Worm (Caenorhabditis elegans) whole organism, L2 larva: ENCODE data around the gene ztf-31.

Experiments used
- C34F6.9 ChIP-seq: fragments of 150-350 bp; optimal IDR thresholded peaks from 2 replicates; lab custom pipeline; 2014; ENCODE audit warnings: missing biosample characterization, missing genetic modification characterization
- Y55F3AM.14 ChIP-seq: fragments of 200-800 bp; sonication (Bioruptor generic); optimal IDR thresholded peaks from 2 replicates; lab custom pipeline; 2018; ENCODE audit warnings: mild to moderate bottlenecking, missing genetic modification characterization, missing compliant biosample characterization
- alr-1 ChIP-seq: fragments of 150-350 bp; optimal IDR thresholded peaks from 2 replicates; lab custom pipeline; 2014; ENCODE audit warnings: missing biosample characterization, missing genetic modification characterization
- aly-2 ChIP-seq: fragments of 150-350 bp; optimal IDR thresholded peaks from 2 replicates; lab custom pipeline; 2014; ENCODE audit warnings: missing biosample characterization, missing genetic modification characterization
- ama-1 ChIP-seq: fragments of 150-350 bp; optimal IDR thresholded peaks from 2 replicates; lab custom pipeline; 2018; ENCODE audit warnings: inconsistent platforms
- blmp-1 ChIP-seq: sonication (generic microtip); optimal IDR thresholded peaks from 2 replicates; lab custom pipeline; 2017; ENCODE audit warnings: missing genetic modification characterization, mild to moderate bottlenecking, missing compliant biosample characterization, antibody characterized with exemption, moderate library complexity; ENCODE audit not compliant: insufficient read depth
- ceh-16 ChIP-seq: fragments of 150-350 bp; optimal IDR thresholded peaks from 2 replicates; lab custom pipeline; 2014; ENCODE audit warnings: missing biosample characterization, missing genetic modification characterization
- crh-2 ChIP-seq: sonication (generic microtip); optimal IDR thresholded peaks from 2 replicates; lab custom pipeline; 2017; ENCODE audit warnings: missing biosample characterization, missing genetic modification characterization
- dmd-4 ChIP-seq: sonication (generic microtip); optimal IDR thresholded peaks from 2 replicates; lab custom pipeline; 2017; ENCODE audit warnings: missing biosample characterization, missing genetic modification characterization
- egl-27 ChIP-seq: sonication (generic microtip); optimal IDR thresholded peaks from 3 replicates; lab custom pipeline; 2017; ENCODE audit warnings: missing biosample characterization, missing genetic modification reagents, missing genetic modification characterization
- elt-1 ChIP-seq: fragments of 150-350 bp; optimal IDR thresholded peaks from 2 replicates; lab custom pipeline; 2014; ENCODE audit warnings: missing biosample characterization, missing genetic modification characterization
- lin-13 ChIP-seq: fragments of 150-350 bp; optimal IDR thresholded peaks from 2 replicates; lab custom pipeline; 2014; ENCODE audit warnings: missing biosample characterization, missing genetic modification reagents, missing genetic modification characterization
- lin-39 ChIP-seq: fragments of 150-350 bp; optimal IDR thresholded peaks from 2 replicates; lab custom pipeline; 2014; ENCODE audit warnings: missing biosample characterization, missing genetic modification reagents, missing genetic modification characterization
- lsy-2 ChIP-seq, 2 experiments: fragments of 150-350 bp in 1 of 2; sonication (generic microtip) in 1 of 2; optimal IDR thresholded peaks; 2 replicates each; lab custom pipeline; 2014 to 2017; ENCODE audit warnings: missing biosample characterization in 2 of 2, missing genetic modification characterization in 2 of 2
- mab-5 ChIP-seq: fragments of 150-350 bp; optimal IDR thresholded peaks from 2 replicates; lab custom pipeline; 2014; ENCODE audit warnings: missing biosample characterization, missing genetic modification characterization
- mbf-1 ChIP-seq: sonication (generic microtip); optimal IDR thresholded peaks from 2 replicates; lab custom pipeline; 2017; ENCODE audit warnings: missing biosample characterization, missing genetic modification characterization
- mdl-1 ChIP-seq, 2 experiments: fragments of 150-350 bp in 1 of 2; sonication (generic microtip) in 1 of 2; optimal IDR thresholded peaks; 2 replicates each; lab custom pipeline; 2017; ENCODE audit warnings: missing biosample characterization in 2 of 2, missing genetic modification characterization in 2 of 2
- nhr-11 ChIP-seq: fragments of 150-350 bp; optimal IDR thresholded peaks from 2 replicates; lab custom pipeline; 2014; ENCODE audit warnings: missing biosample characterization, missing genetic modification characterization
- nhr-12 ChIP-seq: fragments of 150-350 bp; optimal IDR thresholded peaks from 2 replicates; lab custom pipeline; 2014; ENCODE audit warnings: missing biosample characterization, missing genetic modification characterization
- nhr-21 ChIP-seq: fragments of 150-350 bp; optimal IDR thresholded peaks from 2 replicates; lab custom pipeline; 2014; ENCODE audit warnings: missing biosample characterization, missing genetic modification characterization
- nhr-237 ChIP-seq: fragments of 150-350 bp; optimal IDR thresholded peaks from 2 replicates; lab custom pipeline; 2014; ENCODE audit warnings: missing biosample characterization, missing genetic modification characterization
- nhr-6 ChIP-seq: fragments of 150-350 bp; optimal IDR thresholded peaks from 2 replicates; lab custom pipeline; 2014; ENCODE audit warnings: missing biosample characterization, missing genetic modification characterization
- nhr-77 ChIP-seq: fragments of 150-350 bp; optimal IDR thresholded peaks from 2 replicates; lab custom pipeline; 2014; ENCODE audit warnings: missing biosample characterization, missing genetic modification characterization
- skn-1 ChIP-seq: sonication (generic microtip); optimal IDR thresholded peaks from 2 replicates; lab custom pipeline; 2017; ENCODE audit warnings: missing biosample characterization, missing genetic modification characterization
- sma-3 ChIP-seq: sonication (generic microtip); optimal IDR thresholded peaks from 2 replicates; lab custom pipeline; 2016; ENCODE audit warnings: missing genetic modification reagents, missing genetic modification characterization, missing compliant biosample characterization
- sma-9 ChIP-seq, 2 experiments: fragments of 150-350 bp in 1 of 2; sonication (generic microtip) in 1 of 2; optimal IDR thresholded peaks; 2 replicates each; lab custom pipeline; 2014 to 2016; ENCODE audit warnings: missing genetic modification characterization in 2 of 2, mild to moderate bottlenecking in 1 of 2, missing biosample characterization in 1 of 2, missing compliant biosample characterization in 1 of 2, missing genetic modification reagents in 1 of 2, moderate library complexity in 1 of 2
- unc-39 ChIP-seq: fragments of 150-350 bp; optimal IDR thresholded peaks from 2 replicates; lab custom pipeline; 2014; ENCODE audit warnings: missing biosample characterization, missing genetic modification characterization
- unc-55 ChIP-seq: fragments of 150-350 bp; sonication (generic microtip); optimal IDR thresholded peaks from 3 replicates; lab custom pipeline; 2014; ENCODE audit warnings: missing biosample characterization, missing genetic modification reagents, missing genetic modification characterization
- ztf-1 ChIP-seq: fragments of 200-800 bp; sonication (Bioruptor generic); conservative IDR thresholded peaks from 2 replicates; pipeline ENCODE4 v1.3.6; 2022; ENCODE audit warnings: missing genetic modification characterization, missing compliant biosample characterization
- ztf-4 ChIP-seq: fragments of 150-350 bp; optimal IDR thresholded peaks from 2 replicates; lab custom pipeline; 2014; ENCODE audit warnings: missing biosample characterization, missing genetic modification characterization

Gene ztf-31

ce11 chrIII:7285783-7286182, 44.6 kb downstream of the ztf-31 start, which contains the start of gene pho-5:
Gene pho-5, minus strand, starts transcription at chrIII:7285883.
- TF ChIP-seq crh-2 (tag; lab: Kevin White, UChicago) = no peak
- TF ChIP-seq nhr-237 (tag; lab: Kevin White, UChicago) = no peak
- no peak for TF ChIP-seq sma-3 (GFP tag; lab: Kevin White, UChicago)
- TF ChIP-seq ceh-16 = no peak
- TF ChIP-seq C34F6.9 (tag; lab: Kevin White, UChicago) = no peak
- TF ChIP-seq unc-39 (tag; lab: Kevin White, UChicago) = no peak
- no peak for TF ChIP-seq alr-1
- TF ChIP-seq ztf-1 (GFP tag; lab: Robert Waterston, UW) = no peak
- TF ChIP-seq ama-1 (lab: Kevin White, UChicago) = no peak
- TF ChIP-seq nhr-77 (tag; lab: Kevin White, UChicago) = no peak
- TF ChIP-seq mab-5 = no peak
- TF ChIP-seq elt-1 (tag; lab: Kevin White, UChicago) = no peak
- no peak for TF ChIP-seq dmd-4 (tag; lab: Kevin White, UChicago)
- no peak for TF ChIP-seq ztf-4
- TF ChIP-seq lin-39 (tag; lab: Kevin White, UChicago) = no peak
- TF ChIP-seq lsy-2 (tag; optimal IDR thresholded peaks at IDR 0.05; lab: Kevin White, UChicago) = no peak
- no peak for TF ChIP-seq egl-27 (tag; lab: Kevin White, UChicago)
- no peak for TF ChIP-seq nhr-6 (tag; lab: Kevin White, UChicago)
- TF ChIP-seq nhr-21 = no peak

DNA sequence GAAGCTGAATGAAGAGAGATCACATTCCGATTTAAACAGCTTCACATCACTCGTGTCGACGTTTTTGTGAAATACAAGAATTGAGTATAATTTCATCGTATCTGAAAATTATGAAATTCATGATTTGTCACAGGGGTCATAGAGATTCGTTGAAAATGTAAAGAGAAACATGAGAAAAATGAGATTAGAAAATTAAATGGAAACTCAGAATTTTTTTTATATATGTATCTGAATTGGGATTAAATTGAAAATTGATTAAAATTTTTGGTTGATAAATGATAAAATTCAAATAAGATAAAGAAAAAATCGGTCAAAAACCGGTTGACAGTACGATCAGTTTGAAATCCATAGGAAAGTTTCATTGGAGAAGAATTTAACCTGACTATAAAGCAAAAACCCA, 46.3 kb downstream of the ztf-31 start, which contains the start of gene ykt-6:
ykt-6 (minus strand) TSS at position 101 of the 400 bp plus-strand sequence.
- TF ChIP-seq mab-5 (no peak), nhr-11 (no peak), lin-13 (GFP tag; lab: Kevin White, UChicago) (no peak), elt-1 (tag; lab: Kevin White, UChicago) (no peak), ceh-16 (no peak), crh-2 (tag; lab: Kevin White, UChicago) (no peak), mdl-1 (tag; optimal IDR thresholded peaks at IDR 0.05; lab: Kevin White, UChicago) (no peak), blmp-1 (no peak), nhr-12 (no peak)

ce11 chrIII:7290462-7290861, 49.3 kb downstream of the ztf-31 start, which contains the start of gene algn-11:
Gene algn-11, minus strand, starts transcription at chrIII:7290562.
- TF ChIP-seq nhr-12 (no peak), skn-1 (no peak), mbf-1 (tag; lab: Kevin White, UChicago) (no peak), ztf-4 (no peak)

DNA sequence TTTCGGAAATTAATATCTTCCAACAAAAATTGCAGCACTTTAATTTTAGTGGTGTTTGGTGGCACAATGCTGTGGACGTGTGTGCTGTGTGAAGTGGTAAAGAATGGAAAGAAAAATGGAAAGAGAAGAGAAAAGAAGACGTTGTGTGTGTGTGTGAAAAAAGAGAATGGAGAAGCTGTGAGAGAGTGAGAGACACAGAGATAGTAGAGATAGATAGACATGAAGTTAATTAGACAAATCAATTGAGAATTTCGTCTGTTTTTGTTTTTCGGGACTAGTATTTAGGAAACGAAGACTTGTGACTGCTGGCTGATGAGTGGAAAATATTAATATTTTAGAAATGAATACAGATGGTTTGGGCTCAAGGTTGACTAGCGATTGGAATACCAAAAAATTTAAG, 50.1 kb downstream of the ztf-31 start:
- TF ChIP-seq aly-2 (no peak), ceh-16 (no peak), C34F6.9 (tag; lab: Kevin White, UChicago) (peak; percentile 26), ztf-4 (no peak), sma-9 (GFP tag; optimal IDR thresholded peaks at IDR 0.05; lab: Kevin White, UChicago) (no peak), sma-9 (tag; optimal IDR thresholded peaks at IDR 0.05; lab: Kevin White, UChicago) (no peak), lin-13 (GFP tag; lab: Kevin White, UChicago) (no peak), ama-1 (lab: Kevin White, UChicago) (no peak), lsy-2 (tag; optimal IDR thresholded peaks at IDR 0.05; lab: Kevin White, UChicago) (peak in 1 of 2 experiments; percentile 34), crh-2 (tag; lab: Kevin White, UChicago) (peak; percentile 34), Y55F3AM.14 (no peak), unc-55 (GFP tag; lab: Kevin White, UChicago) (peak; percentile 20), nhr-21 (no peak), skn-1 (no peak)
